Fruit fly (Drosophila melanogaster): ENCODE results near the gene mRpL1.

DNA sequence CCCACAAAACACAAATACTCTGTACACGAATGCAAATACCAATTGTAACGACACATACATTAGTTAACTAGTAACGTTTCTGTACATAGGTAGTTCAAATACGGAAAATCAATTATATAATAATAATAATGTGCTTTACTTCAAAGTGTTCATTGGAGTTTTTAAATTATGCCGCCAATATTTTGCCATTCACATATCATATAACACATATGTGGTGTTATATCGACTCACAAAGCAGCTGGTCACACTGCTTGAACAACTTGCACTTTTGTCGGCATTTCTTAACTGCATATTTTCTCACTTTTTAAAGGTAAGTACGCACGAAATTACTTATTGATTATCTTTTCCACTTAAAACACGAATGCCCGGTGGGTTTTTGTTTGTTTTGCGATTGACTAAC is 42.9 kb downstream of the mRpL1 start, which contains the start of gene DppIII:
- no peak for TF ChIP-seq fkh (GFP tag; optimal IDR thresholded peaks at IDR 0.05)
- TF ChIP-seq fd85E (GFP tag; optimal IDR thresholded peaks at IDR 0.05): no peak
- no peak for TF ChIP-seq achi (GFP tag; optimal IDR thresholded peaks at IDR 0.05)
- TF ChIP-seq esn (GFP tag; optimal IDR thresholded peaks at IDR 0.05): no peak
- no peak for TF ChIP-seq CG6854 (GFP tag; optimal IDR thresholded peaks at IDR 0.05)
- TF ChIP-seq Sox102F (GFP tag; optimal IDR thresholded peaks at IDR 0.05): no peak
